Worm (Caenorhabditis elegans) whole organism, young adult: ENCODE data around the gene clec-246.

Experiments used
- B0019.2 ChIP-seq: fragments of 200-800 bp; sonication (Bioruptor generic); conservative IDR thresholded peaks from 2 replicates; pipeline ENCODE4 v1.3.6; 2022; ENCODE audit warnings: missing genetic modification reagents, missing genetic modification characterization, missing compliant biosample characterization
- D2030.7 ChIP-seq: fragments of 200-800 bp; sonication (Bioruptor generic); IDR thresholded peaks from 2 replicates; pipeline ENCODE4 v1.3.6; 2022; ENCODE audit warnings: missing genetic modification reagents, missing genetic modification characterization, missing compliant biosample characterization
- F22D6.2 ChIP-seq: sonication (generic microtip); optimal IDR thresholded peaks from 2 replicates; lab custom pipeline; 2016; ENCODE audit warnings: mild to moderate bottlenecking, missing genetic modification characterization, missing compliant biosample characterization
- F23B12.7 ChIP-seq: sonication (generic microtip); optimal IDR thresholded peaks from 2 replicates; lab custom pipeline; 2017; ENCODE audit warnings: missing genetic modification characterization, mild to moderate bottlenecking, missing compliant biosample characterization, antibody characterized with exemption, moderate library complexity; ENCODE audit not compliant: insufficient read depth
- F33H1.4 ChIP-seq: fragments of 200-800 bp; sonication (Bioruptor generic); IDR thresholded peaks from 2 replicates; pipeline ENCODE4 v1.3.6; 2022; ENCODE audit warnings: missing genetic modification reagents, missing genetic modification characterization, missing compliant biosample characterization
- F37B4.10 ChIP-seq: fragments of 200-800 bp; sonication (Bioruptor generic); IDR thresholded peaks from 2 replicates; pipeline ENCODE4 v1.3.6; 2022; ENCODE audit warnings: missing genetic modification characterization, missing compliant biosample characterization
- F39B2.1 ChIP-seq: fragments of 200-800 bp; sonication (Bioruptor generic); IDR thresholded peaks from 2 replicates; pipeline ENCODE4 v1.3.6; 2022; ENCODE audit warnings: missing genetic modification reagents, missing genetic modification characterization, missing compliant biosample characterization
- F52B5.7 ChIP-seq: sonication (generic microtip); optimal IDR thresholded peaks from 2 replicates; lab custom pipeline; 2016; ENCODE audit warnings: mild to moderate bottlenecking, missing genetic modification characterization, missing compliant biosample characterization
- K11D2.4 ChIP-seq: fragments of 200-800 bp; sonication (Bioruptor generic); IDR thresholded peaks from 2 replicates; pipeline ENCODE4 v1.3.6; 2022; ENCODE audit warnings: missing genetic modification reagents, missing genetic modification characterization, missing compliant biosample characterization
- T07F8.4 ChIP-seq: sonication (generic microtip); optimal IDR thresholded peaks from 2 replicates; lab custom pipeline; 2016; ENCODE audit warnings: mild to moderate bottlenecking, missing genetic modification characterization, moderate library complexity, missing compliant biosample characterization
- Y53F4B.3 ChIP-seq: fragments of 200-800 bp; sonication (Bioruptor generic); IDR thresholded peaks from 2 replicates; pipeline ENCODE4 v1.3.6; 2022; ENCODE audit warnings: missing genetic modification reagents, missing genetic modification characterization, missing compliant biosample characterization
- Y56A3A.18 ChIP-seq: fragments of 200-800 bp; sonication (Bioruptor generic); IDR thresholded peaks from 2 replicates; pipeline ENCODE4 v1.3.6; 2022; ENCODE audit warnings: missing genetic modification reagents, missing genetic modification characterization, missing compliant biosample characterization
- Y67H2A.10 ChIP-seq: fragments of 200-800 bp; sonication (Bioruptor generic); conservative IDR thresholded peaks from 2 replicates; pipeline ENCODE4 v1.3.6; 2022; ENCODE audit warnings: missing genetic modification reagents, missing genetic modification characterization, missing compliant biosample characterization
- Y79H2A.3 ChIP-seq: fragments of 200-800 bp; sonication (Bioruptor generic); conservative IDR thresholded peaks from 2 replicates; pipeline ENCODE4 v1.3.6; 2022; ENCODE audit warnings: missing genetic modification reagents, missing genetic modification characterization, missing compliant biosample characterization
- ZK185.1 ChIP-seq: sonication (generic microtip); optimal IDR thresholded peaks from 2 replicates; lab custom pipeline; 2016; ENCODE audit warnings: mild to moderate bottlenecking, missing genetic modification characterization, missing compliant biosample characterization; ENCODE audit not compliant: poor library complexity, severe bottlenecking
- ama-1 ChIP-seq, 3 experiments: fragments of 150-350 bp in 1 of 3; sonication (generic microtip) in 2 of 3; optimal IDR thresholded peaks; 2 replicates each; lab custom pipeline; 2014 to 2018; ENCODE audit warnings: missing biosample characterization in 2 of 3, missing genetic modification characterization in 2 of 3, missing genetic modification reagents in 2 of 3
- aptf-2 ChIP-seq: fragments of 200-800 bp; sonication (Bioruptor generic); conservative IDR thresholded peaks from 2 replicates; pipeline ENCODE4 v1.3.6; 2022; ENCODE audit warnings: missing genetic modification reagents, missing genetic modification characterization, missing compliant biosample characterization
- athp-1 ChIP-seq: sonication (generic microtip); optimal IDR thresholded peaks from 2 replicates; lab custom pipeline; 2017; ENCODE audit warnings: mild to moderate bottlenecking, missing genetic modification characterization, missing compliant biosample characterization
- attf-6 ChIP-seq: fragments of 200-800 bp; sonication (Bioruptor generic); IDR thresholded peaks from 2 replicates; pipeline ENCODE4 v1.3.6; 2022; ENCODE audit warnings: missing genetic modification reagents, missing genetic modification characterization, missing compliant biosample characterization
- bed-2 ChIP-seq: fragments of 200-800 bp; sonication (Bioruptor generic); IDR thresholded peaks from 2 replicates; pipeline ENCODE4 v1.3.6; 2022; ENCODE audit warnings: missing genetic modification reagents, missing genetic modification characterization, missing compliant biosample characterization
- ccch-3 ChIP-seq: fragments of 200-800 bp; sonication (Bioruptor generic); optimal IDR thresholded peaks from 2 replicates; lab custom pipeline; 2018; ENCODE audit warnings: mild to moderate bottlenecking, missing genetic modification characterization, missing compliant biosample characterization
- cebp-2 ChIP-seq: fragments of 200-800 bp; sonication (Bioruptor generic); IDR thresholded peaks from 2 replicates; pipeline ENCODE4 v1.3.6; 2022; ENCODE audit warnings: missing genetic modification characterization, missing compliant biosample characterization
- ceh-58 ChIP-seq: fragments of 200-800 bp; sonication (Bioruptor generic); IDR thresholded peaks from 2 replicates; pipeline ENCODE4 v1.3.6; 2022; ENCODE audit warnings: missing genetic modification characterization, missing compliant biosample characterization
- chd-7 ChIP-seq: sonication (generic microtip); optimal IDR thresholded peaks from 2 replicates; lab custom pipeline; 2016; ENCODE audit warnings: mild to moderate bottlenecking, missing genetic modification characterization, moderate library complexity, missing compliant biosample characterization
- ets-4 ChIP-seq: fragments of 200-800 bp; sonication (Bioruptor generic); optimal IDR thresholded peaks from 2 replicates; lab custom pipeline; 2018; ENCODE audit warnings: mild to moderate bottlenecking, missing genetic modification characterization, missing compliant biosample characterization
- him-1 ChIP-seq: sonication (generic microtip); optimal IDR thresholded peaks from 2 replicates; lab custom pipeline; 2016; ENCODE audit warnings: missing genotype, missing genetic modification reagents, missing genetic modification characterization, missing compliant biosample characterization
- hlh-26 ChIP-seq: fragments of 200-800 bp; sonication (Bioruptor generic); conservative IDR thresholded peaks from 2 replicates; pipeline ENCODE4 v1.3.6; 2022; ENCODE audit warnings: missing genetic modification reagents, missing genetic modification characterization, missing compliant biosample characterization
- lag-1 ChIP-seq: fragments of 200-800 bp; sonication (Bioruptor generic); IDR thresholded peaks from 2 replicates; pipeline ENCODE4 v1.3.6; 2022; ENCODE audit warnings: missing genetic modification reagents, missing genetic modification characterization, missing compliant biosample characterization
- let-526 ChIP-seq: fragments of 200-800 bp; sonication (Bioruptor generic); IDR thresholded peaks from 2 replicates; pipeline ENCODE4 v1.3.6; 2022; ENCODE audit warnings: missing genetic modification reagents, missing genetic modification characterization, missing compliant biosample characterization
- lin-35 ChIP-seq, 3 experiments: fragments of 150-350 bp in 2 of 3; sonication (generic microtip) in 1 of 3; optimal IDR thresholded peaks; 2 replicates each; lab custom pipeline; 2014 to 2018; ENCODE audit warnings: missing biosample characterization in 3 of 3, missing genetic modification characterization in 3 of 3, missing genetic modification reagents in 3 of 3
- lin-40 ChIP-seq: sonication (generic microtip); optimal IDR thresholded peaks from 2 replicates; lab custom pipeline; 2016; ENCODE audit warnings: missing genetic modification characterization, mild to moderate bottlenecking, missing compliant biosample characterization, missing genotype, missing genetic modification reagents
- lir-1 ChIP-seq: fragments of 200-800 bp; sonication (Bioruptor generic); conservative IDR thresholded peaks from 2 replicates; pipeline ENCODE4 v1.3.6; 2022; ENCODE audit warnings: missing genetic modification reagents, missing genetic modification characterization, missing compliant biosample characterization
- madf-10 ChIP-seq: sonication (generic microtip); optimal IDR thresholded peaks from 2 replicates; lab custom pipeline; 2016; ENCODE audit warnings: mild to moderate bottlenecking, missing genetic modification characterization, missing compliant biosample characterization
- madf-3 ChIP-seq: fragments of 200-800 bp; sonication (Bioruptor generic); IDR thresholded peaks from 2 replicates; pipeline ENCODE4 v1.3.6; 2022; ENCODE audit warnings: missing genetic modification reagents, missing genetic modification characterization, missing compliant biosample characterization
- mes-4 ChIP-seq: sonication (generic microtip); optimal IDR thresholded peaks from 2 replicates; lab custom pipeline; 2016; ENCODE audit warnings: missing genotype, missing genetic modification characterization, missing compliant biosample characterization
- mxl-1 ChIP-seq: sonication (generic microtip); optimal IDR thresholded peaks from 2 replicates; lab custom pipeline; 2016; ENCODE audit warnings: missing genetic modification characterization, missing compliant biosample characterization
- nhr-120 ChIP-seq: fragments of 200-800 bp; sonication (Bioruptor generic); IDR thresholded peaks from 2 replicates; pipeline ENCODE4 v1.3.6; 2022; ENCODE audit warnings: missing genetic modification characterization, missing compliant biosample characterization
- pbrm-1 ChIP-seq: fragments of 200-800 bp; sonication (Bioruptor generic); IDR thresholded peaks from 2 replicates; pipeline ENCODE4 v1.3.6; 2022; ENCODE audit warnings: missing genetic modification reagents, missing genetic modification characterization, missing compliant biosample characterization
- pha-4 ChIP-seq: fragments of 150-350 bp; sonication (generic microtip); optimal IDR thresholded peaks from 2 replicates; lab custom pipeline; 2014; ENCODE audit warnings: missing biosample characterization, missing genetic modification reagents, missing genetic modification characterization
- rpc-1 ChIP-seq, 2 experiments: fragments of 150-350 bp in 1 of 2; sonication (generic microtip) in 1 of 2; optimal IDR thresholded peaks; 2 replicates each; lab custom pipeline; 2014 to 2018; ENCODE audit warnings: missing biosample characterization in 1 of 2, missing genetic modification characterization in 1 of 2, missing genetic modification reagents in 1 of 2, missing genotype in 1 of 2
- sdz-38 ChIP-seq: sonication (generic microtip); optimal IDR thresholded peaks from 2 replicates; lab custom pipeline; 2016; ENCODE audit warnings: missing genotype, missing genetic modification characterization, missing compliant biosample characterization
- sea-2 ChIP-seq: fragments of 200-800 bp; sonication (Bioruptor generic); IDR thresholded peaks from 2 replicates; pipeline ENCODE4 v1.3.6; 2022; ENCODE audit warnings: missing genetic modification characterization, missing compliant biosample characterization
- unc-130 ChIP-seq: sonication (generic microtip); optimal IDR thresholded peaks from 2 replicates; lab custom pipeline; 2016; ENCODE audit warnings: missing genetic modification reagents, missing genetic modification characterization, missing compliant biosample characterization
- ztf-18 ChIP-seq: sonication (generic microtip); optimal IDR thresholded peaks from 2 replicates; lab custom pipeline; 2016; ENCODE audit warnings: missing genotype, mild to moderate bottlenecking, missing genetic modification characterization, missing compliant biosample characterization

The clec-246 gene

ce11 chrV:18162568-18162967 lies 26.7 kb upstream of the clec-246 start, which contains the start of gene C14A6.12:
Gene C14A6.12 (minus strand): TSS chrV:18162668.
- TF ChIP-seq ets-4 (GFP tag; lab: Kevin White, UChicago), result no peak
- no peak for TF ChIP-seq nhr-120 (GFP tag; lab: Robert Waterston, UW)
- TF ChIP-seq lin-35 (GFP tag; optimal IDR thresholded peaks at IDR 0.05; lab: Kevin White, UChicago), result no peak
- no peak for TF ChIP-seq aptf-2 (GFP tag; lab: Robert Waterston, UW)
- TF ChIP-seq lag-1 (GFP tag; lab: Robert Waterston, UW), result no peak
- TF ChIP-seq attf-6 (GFP tag; lab: Robert Waterston, UW), result no peak
- no peak for TF ChIP-seq Y67H2A.10 (GFP tag; lab: Robert Waterston, UW)
- no peak for TF ChIP-seq pha-4 (tag; lab: Kevin White, UChicago)
- no peak for TF ChIP-seq ztf-18 (tag; lab: Kevin White, UChicago)
- TF ChIP-seq lin-40 (tag; lab: Kevin White, UChicago), result no peak
- no peak for TF ChIP-seq him-1 (tag; lab: Kevin White, UChicago)
- TF ChIP-seq cebp-2 (GFP tag; lab: Robert Waterston, UW), result no peak
- TF ChIP-seq madf-3 (GFP tag; lab: Robert Waterston, UW), result no peak
- TF ChIP-seq Y56A3A.18 (GFP tag; lab: Robert Waterston, UW), result no peak
- no peak for TF ChIP-seq ceh-58 (GFP tag; lab: Robert Waterston, UW)
- TF ChIP-seq lir-1 (GFP tag; lab: Robert Waterston, UW), result no peak
- no peak for TF ChIP-seq madf-10 (tag; lab: Kevin White, UChicago)
- no peak for TF ChIP-seq F23B12.7
- no peak for TF ChIP-seq mes-4
- no peak for TF ChIP-seq hlh-26 (GFP tag; lab: Robert Waterston, UW)

ce11 chrV:18163434-18163833 lies 25.8 kb upstream of the clec-246 start:
- TF ChIP-seq rpc-1 (optimal IDR thresholded peaks at IDR 0.05; lab: Kevin White, UChicago) (no peak), rpc-1 (tag; optimal IDR thresholded peaks at IDR 0.05; lab: Kevin White, UChicago) (no peak), Y56A3A.18 (GFP tag; lab: Robert Waterston, UW) (no peak), ztf-18 (tag; lab: Kevin White, UChicago) (no peak), bed-2 (GFP tag; lab: Robert Waterston, UW) (no peak), cebp-2 (GFP tag; lab: Robert Waterston, UW) (no peak), sdz-38 (no peak), B0019.2 (GFP tag; lab: Robert Waterston, UW) (no peak), F52B5.7 (tag; lab: Kevin White, UChicago) (no peak)

- TF ChIP-seq chd-7 (tag; lab: Kevin White, UChicago) (no peak), unc-130 (no peak), F23B12.7 (no peak), rpc-1 (optimal IDR thresholded peaks at IDR 0.05; lab: Kevin White, UChicago) (no peak), rpc-1 (tag; optimal IDR thresholded peaks at IDR 0.05; lab: Kevin White, UChicago) (no peak), mxl-1 (tag; lab: Kevin White, UChicago) (no peak), ama-1 (optimal IDR thresholded peaks at IDR 0.05; lab: Kevin White, UChicago) (no peak), ama-1 (GFP tag; optimal IDR thresholded peaks at IDR 0.05; lab: Kevin White, UChicago) (no peak)
Observed at ce11 chrV:18164758-18165157, 24.5 kb upstream of the clec-246 start, which contains the start of gene C14A6.5. Gene C14A6.5 (minus strand): TSS chrV:18164858.

ce11 chrV:18167161-18167560 lies 22.1 kb upstream of the clec-246 start, which contains the start of gene C14A6.6:
Gene C14A6.6 (minus strand): TSS chrV:18167261.
- TF ChIP-seq Y53F4B.3 (no peak), Y79H2A.3 (GFP tag; lab: Robert Waterston, UW) (no peak), T07F8.4 (tag; lab: Kevin White, UChicago) (no peak), let-526 (GFP tag; lab: Robert Waterston, UW) (no peak), pbrm-1 (GFP tag; lab: Robert Waterston, UW) (no peak), F39B2.1 (no peak), cebp-2 (GFP tag; lab: Robert Waterston, UW) (no peak), F33H1.4 (no peak), mes-4 (no peak), sea-2 (GFP tag; lab: Robert Waterston, UW) (no peak), ZK185.1 (tag; lab: Kevin White, UChicago) (no peak), F37B4.10 (GFP tag; lab: Robert Waterston, UW) (no peak), ccch-3 (GFP tag; lab: Kevin White, UChicago) (no peak), ceh-58 (GFP tag; lab: Robert Waterston, UW) (no peak), D2030.7 (GFP tag; lab: Robert Waterston, UW) (no peak), pha-4 (tag; lab: Kevin White, UChicago) (no peak), F22D6.2 (tag; lab: Kevin White, UChicago) (no peak), K11D2.4 (GFP tag; lab: Robert Waterston, UW) (no peak), athp-1 (tag; lab: Kevin White, UChicago) (no peak)
